Fruit fly (Drosophila melanogaster) whole organism, embryonic: ENCODE data around the gene Lip2.

Experiments
- Awh ChIP-seq: fragments of 200-800 bp; sonication (Bioruptor generic); IDR thresholded peaks from 2 replicates; pipeline ENCODE4, ENCODE4 v1.3.6; 2022; ENCODE audit warnings: missing biosample characterization, missing genetic modification characterization
- BtbVII ChIP-seq: fragments of 200-800 bp; sonication (Bioruptor generic); optimal IDR thresholded peaks from 3 replicates; lab custom pipeline; 2017; ENCODE audit warnings: missing biosample characterization, mild to moderate bottlenecking, missing genetic modification characterization
- CG10462 ChIP-seq: fragments of 200-800 bp; sonication (Bioruptor generic); optimal IDR thresholded peaks from 2 replicates; lab custom pipeline; 2016; ENCODE audit warnings: missing biosample characterization, missing genetic modification characterization
- CG12299 ChIP-seq: fragments of 200-800 bp; sonication (Bioruptor generic); optimal IDR thresholded peaks from 2 replicates; lab custom pipeline; 2018; ENCODE audit warnings: missing biosample characterization, mild to moderate bottlenecking, missing genetic modification characterization
- CG12391 ChIP-seq: fragments of 200-800 bp; sonication (Bioruptor generic); optimal IDR thresholded peaks from 3 replicates; lab custom pipeline; 2018; ENCODE audit warnings: missing biosample characterization, mild to moderate bottlenecking, missing genetic modification characterization, moderate library complexity
- CG12769 ChIP-seq: fragments of 200-800 bp; sonication (Bioruptor generic); optimal IDR thresholded peaks from 2 replicates; lab custom pipeline; 2019; ENCODE audit warnings: missing biosample characterization, mild to moderate bottlenecking, missing genetic modification characterization, moderate library complexity
- CG13624 ChIP-seq: fragments of 200-800 bp; sonication (Bioruptor generic); optimal IDR thresholded peaks from 2 replicates; lab custom pipeline; 2016; ENCODE audit warnings: missing biosample characterization, missing genetic modification characterization
- CG14667 ChIP-seq: fragments of 200-800 bp; sonication (Bioruptor generic); IDR thresholded peaks from 2 replicates; pipeline ENCODE4 v1.3.6; 2022; ENCODE audit warnings: missing biosample characterization, missing genetic modification characterization
- CG15696 ChIP-seq: fragments of 200-800 bp; sonication (Bioruptor generic); optimal IDR thresholded peaks from 2 replicates; lab custom pipeline; 2019; ENCODE audit warnings: missing biosample characterization, mild to moderate bottlenecking, missing genetic modification characterization, moderate library complexity
- CG1602 ChIP-seq: fragments of 200-800 bp; sonication (Bioruptor generic); optimal IDR thresholded peaks from 3 replicates; lab custom pipeline; 2016; ENCODE audit warnings: missing biosample characterization, missing genetic modification characterization
- CG17359 ChIP-seq: fragments of 200-800 bp; sonication (Bioruptor generic); optimal IDR thresholded peaks from 3 replicates; lab custom pipeline; 2018; ENCODE audit warnings: missing biosample characterization, mild to moderate bottlenecking, missing genetic modification characterization, moderate library complexity
- CG17612 ChIP-seq: fragments of 200-800 bp; sonication (Bioruptor generic); IDR thresholded peaks from 2 replicates; pipeline ENCODE4 v1.3.6; 2022; ENCODE audit warnings: missing biosample characterization, missing genetic modification characterization
- CG18619 ChIP-seq: fragments of 200-800 bp; sonication (Bioruptor generic); optimal IDR thresholded peaks from 3 replicates; lab custom pipeline; 2017; ENCODE audit warnings: missing biosample characterization, mild to moderate bottlenecking, missing genetic modification characterization
- CG2712 ChIP-seq: fragments of 200-800 bp; optimal IDR thresholded peaks from 3 replicates; lab custom pipeline; 2019; ENCODE audit warnings: missing biosample characterization, mild to moderate bottlenecking, missing genetic modification characterization, moderate library complexity
- CG4854 ChIP-seq: fragments of 200-800 bp; sonication (Bioruptor generic); optimal IDR thresholded peaks from 2 replicates; lab custom pipeline; 2016; ENCODE audit warnings: missing biosample characterization, missing genetic modification characterization, inconsistent platforms
- CG6175 ChIP-seq: fragments of 200-800 bp; sonication (Bioruptor generic); IDR thresholded peaks from 3 replicates; pipeline ENCODE4 v1.3.6; 2022; ENCODE audit warnings: missing biosample characterization, missing genetic modification characterization
- CG6254 ChIP-seq: fragments of 200-800 bp; sonication (Bioruptor generic); optimal IDR thresholded peaks from 3 replicates; lab custom pipeline; 2017; ENCODE audit warnings: mild to moderate bottlenecking, missing biosample characterization, missing genetic modification reagents, missing genetic modification characterization
- CG7839 ChIP-seq: fragments of 200-800 bp; sonication (Bioruptor generic); optimal IDR thresholded peaks from 3 replicates; lab custom pipeline; 2018; ENCODE audit warnings: missing biosample characterization, mild to moderate bottlenecking, missing genetic modification characterization, moderate library complexity
- CG9932 ChIP-seq: fragments of 200-800 bp; sonication (Bioruptor generic); IDR thresholded peaks from 2 replicates; pipeline ENCODE4 v1.3.6; 2022; ENCODE audit warnings: missing biosample characterization, missing genetic modification characterization
- CHES-1-like ChIP-seq: fragments of 200-800 bp; sonication (Bioruptor generic); optimal IDR thresholded peaks from 2 replicates; lab custom pipeline; 2016; ENCODE audit warnings: missing biosample characterization, missing genetic modification characterization
- Dek ChIP-seq: fragments of 200-800 bp; sonication (Bioruptor generic); optimal IDR thresholded peaks from 3 replicates; lab custom pipeline; 2019; ENCODE audit warnings: missing biosample characterization, mild to moderate bottlenecking, missing genetic modification characterization, moderate library complexity
- E2f2 ChIP-seq: fragments of 200-800 bp; sonication (Bioruptor generic); IDR thresholded peaks from 2 replicates; pipeline ENCODE4 v1.3.6; 2022; ENCODE audit warnings: missing biosample characterization, missing genetic modification characterization
- GATAe ChIP-seq: fragments of 200-800 bp; sonication (Bioruptor generic); conservative IDR thresholded peaks from 2 replicates; pipeline ENCODE4 v1.3.6; 2022; ENCODE audit warnings: missing biosample characterization, missing genetic modification characterization
- H15 ChIP-seq: fragments of 200-800 bp; sonication (Bioruptor generic); IDR thresholded peaks from 3 replicates; pipeline ENCODE4 v1.3.6; 2022; ENCODE audit warnings: missing biosample characterization, missing genetic modification characterization
- HmgZ ChIP-seq: fragments of 200-800 bp; sonication (Bioruptor generic); optimal IDR thresholded peaks from 2 replicates; lab custom pipeline; 2018; ENCODE audit warnings: missing biosample characterization, mild to moderate bottlenecking, missing genetic modification characterization
- Hmr ChIP-seq: fragments of 200-800 bp; sonication (Bioruptor generic); optimal IDR thresholded peaks from 3 replicates; lab custom pipeline; 2017; ENCODE audit warnings: mild to moderate bottlenecking, missing biosample characterization, missing genetic modification reagents, missing genetic modification characterization
- Hr39 ChIP-seq: fragments of >200 bp; optimal IDR thresholded peaks from 2 replicates; lab custom pipeline; 2017
- Hsf ChIP-seq: fragments of 200-800 bp; sonication (Bioruptor generic); optimal IDR thresholded peaks from 3 replicates; lab custom pipeline; 2016; ENCODE audit warnings: missing biosample characterization, missing genetic modification characterization
- Jarid2 ChIP-seq: fragments of 200-800 bp; sonication (Bioruptor generic); optimal IDR thresholded peaks from 3 replicates; lab custom pipeline; 2017; ENCODE audit warnings: mild to moderate bottlenecking, missing biosample characterization, missing genetic modification reagents, missing genetic modification characterization
- Meics ChIP-seq: fragments of 200-800 bp; sonication (Bioruptor generic); optimal IDR thresholded peaks from 2 replicates; lab custom pipeline; 2017; ENCODE audit warnings: missing biosample characterization, mild to moderate bottlenecking, missing genetic modification characterization
- Nf-YA ChIP-seq: fragments of 200-800 bp; sonication (Bioruptor generic); IDR thresholded peaks from 2 replicates; pipeline ENCODE4 v1.3.6; 2022; ENCODE audit warnings: missing biosample characterization, missing genetic modification characterization
- Sox102F ChIP-seq: fragments of 200-800 bp; sonication (Bioruptor generic); optimal IDR thresholded peaks from 2 replicates; lab custom pipeline; 2018; ENCODE audit warnings: missing biosample characterization, mild to moderate bottlenecking, missing genetic modification characterization, moderate library complexity
- Spps ChIP-seq: fragments of 200-800 bp; sonication (Bioruptor generic); optimal IDR thresholded peaks from 2 replicates; lab custom pipeline; 2018; ENCODE audit warnings: missing biosample characterization, mild to moderate bottlenecking, missing genetic modification characterization
- Ssrp ChIP-seq: fragments of 200-800 bp; sonication (Bioruptor generic); optimal IDR thresholded peaks from 2 replicates; lab custom pipeline; 2018; ENCODE audit warnings: missing biosample characterization, mild to moderate bottlenecking, missing genetic modification characterization, moderate library complexity
- Trl ChIP-seq, 3 experiments: fragments of >200 bp in 2 of 3; fragments of 200-800 bp in 1 of 3; sonication (Bioruptor generic) in 1 of 3; optimal IDR thresholded peaks; 2 replicates in 1 of 3; 3 replicates in 2 of 3; lab custom pipeline; 2016 to 2017; ENCODE audit warnings: missing biosample characterization in 1 of 3, missing genetic modification characterization in 1 of 3
- Xrp1 ChIP-seq: fragments of 200-800 bp; sonication (Bioruptor generic); IDR thresholded peaks from 2 replicates; pipeline ENCODE4 v1.3.6; 2022; ENCODE audit warnings: missing biosample characterization, missing genetic modification characterization
- ash1 ChIP-seq: fragments of 200-800 bp; sonication (Bioruptor generic); optimal IDR thresholded peaks from 2 replicates; lab custom pipeline; 2018; ENCODE audit warnings: missing biosample characterization, mild to moderate bottlenecking, missing genetic modification characterization
- bab2 ChIP-seq: fragments of 200-800 bp; sonication (Bioruptor generic); optimal IDR thresholded peaks from 2 replicates; lab custom pipeline; 2016; ENCODE audit warnings: missing biosample characterization, missing genetic modification characterization
- chif ChIP-seq, 2 experiments: fragments of 200-800 bp; sonication (Bioruptor generic); optimal IDR thresholded peaks; 3 replicates each; lab custom pipeline; 2016; ENCODE audit warnings: missing biosample characterization in 2 of 2, missing genetic modification characterization in 2 of 2
- chn ChIP-seq: fragments of 200-800 bp; sonication (Bioruptor generic); optimal IDR thresholded peaks from 2 replicates; lab custom pipeline; 2016; ENCODE audit warnings: missing biosample characterization, missing genetic modification characterization
- dm ChIP-seq: fragments of 200-800 bp; sonication (Bioruptor generic); optimal IDR thresholded peaks from 3 replicates; lab custom pipeline; 2016; ENCODE audit warnings: missing biosample characterization, missing genetic modification characterization
- dpn ChIP-seq, 2 experiments: fragments of 200-800 bp; sonication (Bioruptor generic); optimal IDR thresholded peaks; 3 replicates each; lab custom pipeline; 2016; ENCODE audit warnings: missing biosample characterization in 2 of 2, missing genetic modification characterization in 2 of 2
- en ChIP-seq: fragments of 200-800 bp; sonication (Bioruptor generic); optimal IDR thresholded peaks from 2 replicates; lab custom pipeline; 2016; ENCODE audit warnings: missing biosample characterization, missing genetic modification characterization
- gsb ChIP-seq: fragments of 200-800 bp; sonication (Bioruptor generic); IDR thresholded peaks from 2 replicates; pipeline ENCODE4 v1.3.6; 2022; ENCODE audit warnings: missing biosample characterization, missing genetic modification characterization
- her ChIP-seq: fragments of 200-800 bp; sonication (Bioruptor generic); optimal IDR thresholded peaks from 2 replicates; lab custom pipeline; 2016; ENCODE audit warnings: missing biosample characterization, missing genetic modification characterization
- hkb ChIP-seq, 2 experiments: fragments of 200-800 bp in 1 of 2; fragments of >200 bp in 1 of 2; sonication (Bioruptor generic) in 1 of 2; IDR thresholded peaks in 1 of 2; optimal IDR thresholded peaks in 1 of 2; 2 replicates each; pipeline versions ENCODE4 v1.3.6 to Lab custom; 2017 to 2022; ENCODE audit warnings: missing biosample characterization in 1 of 2, missing genetic modification characterization in 1 of 2
- hth ChIP-seq: fragments of >200 bp; optimal IDR thresholded peaks from 2 replicates; lab custom pipeline; 2017; ENCODE audit warnings: inconsistent platforms
- lilli ChIP-seq: fragments of 200-800 bp; sonication (Bioruptor generic); optimal IDR thresholded peaks from 3 replicates; lab custom pipeline; 2016; ENCODE audit warnings: missing biosample characterization, missing genetic modification characterization
- lmd ChIP-seq: fragments of 200-800 bp; sonication (Bioruptor generic); IDR thresholded peaks from 2 replicates; pipeline ENCODE4 v1.3.6; 2022; ENCODE audit warnings: missing biosample characterization, missing genetic modification characterization
- oc ChIP-seq: fragments of 200-800 bp; sonication (Bioruptor generic); optimal IDR thresholded peaks from 2 replicates; lab custom pipeline; 2018; ENCODE audit warnings: missing biosample characterization, mild to moderate bottlenecking, missing genetic modification characterization, moderate library complexity

The Lip2 gene

DNA sequence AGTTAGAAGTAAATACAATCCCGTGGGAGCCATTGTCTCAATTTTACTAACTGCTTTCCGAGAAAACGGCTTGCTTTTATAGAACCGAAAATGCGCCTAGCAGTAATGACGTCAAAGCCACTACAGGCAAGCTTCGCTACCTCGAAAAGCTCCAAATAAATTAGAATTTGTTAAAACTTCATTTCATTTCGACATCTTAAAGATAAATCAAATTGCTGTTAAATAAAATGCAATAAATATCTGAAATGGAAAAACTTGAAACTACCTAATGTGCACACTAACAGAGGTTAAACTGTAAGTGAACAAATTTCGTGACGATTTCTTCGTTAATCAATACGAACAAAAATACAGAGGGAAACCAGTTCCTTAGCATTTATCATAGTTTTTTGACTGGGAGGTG is 11.3 kb downstream of the Lip2 start, which contains the start of gene CG7300 (continued):
- peak; percentile 39 for TF ChIP-seq oc
- peak; percentile 5 for TF ChIP-seq BtbVII
- TF ChIP-seq Hsf (GFP tag; lab: Kevin White, UChicago), result peak; percentile 45
- 0 out of 3 replicates have a peak, but pooled peaks have one; percentile 17 for TF ChIP-seq CG6175
- peak; percentile 47 for TF ChIP-seq Dek (tag; lab: Kevin White, UChicago)
- TF ChIP-seq dpn (GFP tag; optimal IDR thresholded peaks at IDR 0.05; lab: Kevin White, UChicago), result peak; percentile 45 to 52
- peak; percentile 68 for TF ChIP-seq CG13624 (GFP tag; lab: Kevin White, UChicago)
- TF ChIP-seq CG17612, result 0 out of 2 replicates have a peak, but pooled peaks have one; percentile 25
- TF ChIP-seq CHES-1-like (GFP tag; lab: Kevin White, UChicago), result no peak
- peak; percentile 30; the same call in 1 of the 2 replicates for TF ChIP-seq E2f2
- TF ChIP-seq CG17359 (tag; lab: Kevin White, UChicago), result peak; percentile 61
- peak; percentile 49 for TF ChIP-seq Hmr (GFP tag; lab: Kevin White, UChicago)
- TF ChIP-seq CG12299 (tag; lab: Kevin White, UChicago), result no peak
- peak; percentile 53 for TF ChIP-seq CG12769
- no peak for TF ChIP-seq hkb (optimal IDR thresholded peaks at IDR 0.05; lab: Kevin White, UChicago)
- TF ChIP-seq hkb (GFP tag; IDR thresholded peaks at IDR 0.05; lab: Robert Waterston, UW), result peak; percentile 64
- TF ChIP-seq Xrp1, result peak; percentile 68
- no peak for TF ChIP-seq Trl (optimal IDR thresholded peaks at IDR 0.05; lab: Kevin White, UChicago)
- TF ChIP-seq Trl (GFP tag; optimal IDR thresholded peaks at IDR 0.05; lab: Kevin White, UChicago), result peak; percentile 32
- TF ChIP-seq CG9932 (GFP tag; lab: Robert Waterston, UW), result peak; percentile 70
- peak; percentile 24 for TF ChIP-seq bab2 (GFP tag; lab: Kevin White, UChicago)
- peak; percentile 26 to 40 for TF ChIP-seq chif (GFP tag; optimal IDR thresholded peaks at IDR 0.05; lab: Kevin White, UChicago)
- peak; percentile 62 for TF ChIP-seq lilli (GFP tag; lab: Kevin White, UChicago)
- TF ChIP-seq gsb (GFP tag; lab: Robert Waterston, UW), result 0 out of 2 replicates have a peak, but pooled peaks have one; percentile 38
- no peak for TF ChIP-seq en (GFP tag; lab: Kevin White, UChicago)
- TF ChIP-seq CG2712 (tag; lab: Kevin White, UChicago), result peak; percentile 63
- peak; percentile 17 for TF ChIP-seq chn (GFP tag; lab: Kevin White, UChicago)
- peak; percentile 40 for TF ChIP-seq Spps (tag; lab: Kevin White, UChicago)
- peak; percentile 22 for TF ChIP-seq CG1602 (GFP tag; lab: Kevin White, UChicago)
- TF ChIP-seq GATAe (GFP tag; lab: Robert Waterston, UW), result 0 out of 2 replicates have a peak, but pooled peaks have one; percentile 40
- TF ChIP-seq ash1 (GFP tag; lab: Kevin White, UChicago), result no peak
- peak; percentile 58 for TF ChIP-seq CG12391
- TF ChIP-seq Jarid2, result no peak
- peak; percentile 78 for TF ChIP-seq lmd (GFP tag; lab: Robert Waterston, UW)
- no peak for TF ChIP-seq CG15696
- TF ChIP-seq her (GFP tag; lab: Kevin White, UChicago), result peak; percentile 45
- no peak for TF ChIP-seq dm
- peak; percentile 9 for TF ChIP-seq CG6254
- peak; percentile 74 for TF ChIP-seq CG7839 (tag; lab: Kevin White, UChicago)
- 0 out of 3 replicates have a peak, but pooled peaks have one; percentile 10 for TF ChIP-seq H15
- TF ChIP-seq CG18619 (GFP tag; lab: Kevin White, UChicago), result peak; percentile 23
- TF ChIP-seq Meics, result peak; percentile 68
- TF ChIP-seq Hr39 (lab: Kevin White, UChicago), result no peak
- no peak for TF ChIP-seq hth (lab: Kevin White, UChicago)
- TF ChIP-seq CG14667 (GFP tag; lab: Robert Waterston, UW), result peak; percentile 41
- TF ChIP-seq Awh, result peak; percentile 59
- TF ChIP-seq HmgZ, result peak; percentile 20
- peak; percentile 36 for TF ChIP-seq CG4854 (GFP tag; lab: Kevin White, UChicago)
- peak; percentile 39 for TF ChIP-seq Ssrp
- TF ChIP-seq Sox102F, result peak; percentile 64
- TF ChIP-seq CG10462, result peak; percentile 10
- TF ChIP-seq Nf-YA, result no peak
